Worm (Caenorhabditis elegans) whole organism, midembryonic: ENCODE measurements around the gene acr-5.

Experiments used
- flt-1 ChIP-seq: fragments of 200-800 bp; sonication (Bioruptor generic); IDR thresholded peaks from 2 replicates; pipeline ENCODE4 v1.3.6; 2022; ENCODE audit warnings: missing genetic modification characterization, missing compliant biosample characterization
- ztf-29 ChIP-seq: fragments of 200-800 bp; sonication (Bioruptor generic); IDR thresholded peaks from 2 replicates; pipeline ENCODE4 v1.3.6; 2022; ENCODE audit warnings: missing genetic modification reagents, missing genetic modification characterization, missing compliant biosample characterization

ce11 chrIII:6514673-6515072, at the start of gene acr-5:
- TF ChIP-seq ztf-29 (no peak), flt-1 (GFP tag; lab: Robert Waterston, UW) (no peak)
